Worm (Caenorhabditis elegans) whole organism, L3 larva: ENCODE measurements around the gene ccar-1.
A peak's percentile ranks its signal among the peaks of the same experiment; 100 is the strongest.

Experiments
- ZK546.5 ChIP-seq: sonication (generic microtip); optimal IDR thresholded peaks from 2 replicates; lab custom pipeline; 2017; ENCODE audit warnings: missing biosample characterization, missing genetic modification characterization
- aly-2 ChIP-seq: fragments of 150-350 bp; optimal IDR thresholded peaks from 2 replicates; lab custom pipeline; 2014; ENCODE audit warnings: missing biosample characterization, missing genetic modification characterization
- ama-1 ChIP-seq: fragments of 150-350 bp; optimal IDR thresholded peaks from 2 replicates; lab custom pipeline; 2018
- ceh-16 ChIP-seq: sonication (generic microtip); optimal IDR thresholded peaks from 2 replicates; lab custom pipeline; 2017; ENCODE audit warnings: missing biosample characterization, missing genetic modification characterization
- ceh-28 ChIP-seq: fragments of 150-350 bp; optimal IDR thresholded peaks from 2 replicates; lab custom pipeline; 2014; ENCODE audit warnings: missing biosample characterization, missing genetic modification reagents, missing genetic modification characterization
- ceh-9 ChIP-seq: sonication (generic microtip); optimal IDR thresholded peaks from 2 replicates; lab custom pipeline; 2018; ENCODE audit warnings: missing biosample characterization, missing genetic modification characterization
- egl-27 ChIP-seq: sonication (generic microtip); optimal IDR thresholded peaks from 4 replicates; lab custom pipeline; 2017; ENCODE audit warnings: missing biosample characterization, missing genetic modification reagents, missing genetic modification characterization
- elt-1 ChIP-seq: fragments of 150-350 bp; optimal IDR thresholded peaks from 2 replicates; lab custom pipeline; 2014; ENCODE audit warnings: missing biosample characterization, missing genetic modification characterization
- elt-2 ChIP-seq: sonication (generic microtip); optimal IDR thresholded peaks from 2 replicates; lab custom pipeline; 2016; ENCODE audit warnings: missing genetic modification reagents, mild to moderate bottlenecking, missing genetic modification characterization, missing compliant biosample characterization
- eor-1 ChIP-seq, 2 experiments: fragments of 150-350 bp; optimal IDR thresholded peaks; 2 replicates each; lab custom pipeline; 2014 to 2018; ENCODE audit warnings: missing biosample characterization in 2 of 2, missing genetic modification characterization in 2 of 2
- fkh-2 ChIP-seq: fragments of 150-350 bp; optimal IDR thresholded peaks from 2 replicates; lab custom pipeline; 2014; ENCODE audit warnings: missing biosample characterization, missing genetic modification reagents, missing genetic modification characterization
- hmg-11 ChIP-seq: sonication (generic microtip); optimal IDR thresholded peaks from 2 replicates; lab custom pipeline; 2016; ENCODE audit warnings: missing genetic modification characterization, missing compliant biosample characterization
- jun-1 ChIP-seq: fragments of 150-350 bp; optimal IDR thresholded peaks from 2 replicates; lab custom pipeline; 2014; ENCODE audit warnings: missing biosample characterization, missing genetic modification reagents, missing genetic modification characterization
- lin-15B ChIP-seq: fragments of 150-350 bp; optimal IDR thresholded peaks from 2 replicates; lab custom pipeline; 2014; ENCODE audit warnings: missing biosample characterization, missing genetic modification characterization
- lsy-12 ChIP-seq: sonication (generic microtip); optimal IDR thresholded peaks from 2 replicates; lab custom pipeline; 2016; ENCODE audit warnings: mild to moderate bottlenecking, missing genetic modification characterization, missing compliant biosample characterization
- mdl-1 ChIP-seq: fragments of 150-350 bp; optimal IDR thresholded peaks from 2 replicates; lab custom pipeline; 2014; ENCODE audit warnings: missing biosample characterization, missing genetic modification characterization
- nhr-11 ChIP-seq: fragments of 150-350 bp; optimal IDR thresholded peaks from 2 replicates; lab custom pipeline; 2014; ENCODE audit warnings: missing biosample characterization, missing genetic modification characterization
- nhr-12 ChIP-seq: fragments of 150-350 bp; optimal IDR thresholded peaks from 2 replicates; lab custom pipeline; 2014; ENCODE audit warnings: missing biosample characterization, missing genetic modification characterization
- nhr-23 ChIP-seq: fragments of 150-350 bp; optimal IDR thresholded peaks from 2 replicates; lab custom pipeline; 2014; ENCODE audit warnings: missing biosample characterization, missing genetic modification reagents, missing genetic modification characterization
- nhr-25 ChIP-seq: sonication (generic microtip); optimal IDR thresholded peaks from 2 replicates; lab custom pipeline; 2017; ENCODE audit warnings: missing biosample characterization, missing genetic modification characterization
- nhr-28 ChIP-seq: fragments of 150-350 bp; optimal IDR thresholded peaks from 2 replicates; lab custom pipeline; 2014; ENCODE audit warnings: missing biosample characterization, missing genetic modification characterization
- nhr-43 ChIP-seq: sonication (generic microtip); optimal IDR thresholded peaks from 2 replicates; lab custom pipeline; 2016; ENCODE audit warnings: mild to moderate bottlenecking, missing genetic modification characterization, missing compliant biosample characterization; ENCODE audit not compliant: poor library complexity, severe bottlenecking
- nhr-67 ChIP-seq: fragments of 150-350 bp; optimal IDR thresholded peaks from 2 replicates; lab custom pipeline; 2014; ENCODE audit warnings: missing biosample characterization, missing genetic modification characterization
- pha-4 ChIP-seq: fragments of 150-350 bp; optimal IDR thresholded peaks from 2 replicates; lab custom pipeline; 2014; ENCODE audit warnings: missing biosample characterization, missing genetic modification reagents, missing genetic modification characterization
- pqm-1 ChIP-seq: fragments of 150-350 bp; optimal IDR thresholded peaks from 2 replicates; lab custom pipeline; 2017; ENCODE audit warnings: missing biosample characterization, missing genetic modification characterization, inconsistent platforms
- sea-2 ChIP-seq: fragments of 150-350 bp; sonication (generic microtip); optimal IDR thresholded peaks from 4 replicates; lab custom pipeline; 2014; ENCODE audit warnings: missing biosample characterization, missing genetic modification reagents, missing genetic modification characterization
- skn-1 ChIP-seq: fragments of 150-350 bp; optimal IDR thresholded peaks from 2 replicates; lab custom pipeline; 2014; ENCODE audit warnings: missing biosample characterization, missing genetic modification characterization
- unc-39 ChIP-seq: sonication (generic microtip); optimal IDR thresholded peaks from 4 replicates; lab custom pipeline; 2017; ENCODE audit warnings: missing biosample characterization, missing genetic modification characterization
- unc-62 ChIP-seq: fragments of 150-350 bp; sonication (generic microtip); optimal IDR thresholded peaks from 4 replicates; lab custom pipeline; 2014; ENCODE audit warnings: missing biosample characterization, missing genetic modification reagents, missing genetic modification characterization
- zag-1 ChIP-seq: fragments of 150-350 bp; optimal IDR thresholded peaks from 2 replicates; lab custom pipeline; 2014; ENCODE audit warnings: missing biosample characterization, missing genetic modification characterization
- ztf-11 ChIP-seq: fragments of 150-350 bp; optimal IDR thresholded peaks from 2 replicates; lab custom pipeline; 2014; ENCODE audit warnings: missing biosample characterization, missing genetic modification characterization
- ztf-4 ChIP-seq: fragments of 150-350 bp; optimal IDR thresholded peaks from 2 replicates; lab custom pipeline; 2014; ENCODE audit warnings: missing biosample characterization, missing genetic modification characterization

Gene ccar-1

DNA sequence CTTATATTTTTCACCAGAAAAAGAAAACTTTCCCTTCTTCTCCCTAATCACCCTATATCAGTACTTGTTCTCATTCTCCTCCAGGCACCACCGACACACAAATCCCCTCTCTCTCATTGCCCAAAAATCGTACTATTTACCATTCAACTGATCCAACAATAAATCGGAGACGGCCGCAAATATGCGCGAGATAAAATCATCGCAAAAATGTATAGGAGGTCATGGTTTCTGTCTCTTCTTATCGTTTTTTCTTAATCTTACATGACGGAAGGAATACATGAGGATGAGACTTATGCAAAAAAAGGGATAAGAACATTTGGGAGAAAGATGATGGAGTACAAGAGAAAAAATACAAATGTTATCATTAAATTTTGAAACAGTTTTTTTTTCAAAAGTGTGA lies 15.0 kb downstream of the ccar-1 start:
- TF ChIP-seq ceh-28 (tag; lab: Kevin White, UChicago) (no peak), nhr-23 (tag; lab: Kevin White, UChicago) (peak; percentile 78), nhr-28 (tag; lab: Kevin White, UChicago) (no peak), ceh-9 (no peak), nhr-67 (tag; lab: Kevin White, UChicago) (no peak), hmg-11 (no peak), elt-1 (tag; lab: Kevin White, UChicago) (peak; percentile 59), mdl-1 (no peak), jun-1 (tag; lab: Kevin White, UChicago) (no peak), nhr-11 (tag; lab: Kevin White, UChicago) (no peak), ztf-11 (no peak), sea-2 (no peak)
- TF ChIP-seq, all 47 proteins: peak for 2

DNA sequence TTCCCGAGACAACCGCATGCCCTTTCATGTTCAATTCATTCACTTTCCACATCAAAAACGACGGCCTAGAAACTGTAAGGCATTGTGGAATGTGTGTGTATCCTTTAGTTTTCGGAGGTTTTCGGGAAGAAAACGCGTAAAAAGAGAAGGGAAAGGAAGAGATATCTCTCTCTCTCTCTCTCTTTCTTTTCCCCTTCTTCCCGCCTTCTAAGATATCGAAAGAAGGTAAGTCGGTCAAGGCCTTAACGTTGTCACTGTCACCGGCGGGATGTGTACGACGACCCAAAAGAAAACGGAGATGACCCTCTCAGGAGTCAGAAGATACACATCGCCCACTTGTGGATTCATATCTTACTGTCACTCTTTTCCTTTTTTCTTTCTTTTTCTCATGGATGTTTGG lies 18.4 kb downstream of the ccar-1 start:
- TF ChIP-seq nhr-23 (tag; lab: Kevin White, UChicago) = peak; percentile 94
- TF ChIP-seq nhr-25 (tag; lab: Kevin White, UChicago) = peak; percentile 68
- TF ChIP-seq aly-2 (tag; lab: Kevin White, UChicago) = no peak

DNA sequence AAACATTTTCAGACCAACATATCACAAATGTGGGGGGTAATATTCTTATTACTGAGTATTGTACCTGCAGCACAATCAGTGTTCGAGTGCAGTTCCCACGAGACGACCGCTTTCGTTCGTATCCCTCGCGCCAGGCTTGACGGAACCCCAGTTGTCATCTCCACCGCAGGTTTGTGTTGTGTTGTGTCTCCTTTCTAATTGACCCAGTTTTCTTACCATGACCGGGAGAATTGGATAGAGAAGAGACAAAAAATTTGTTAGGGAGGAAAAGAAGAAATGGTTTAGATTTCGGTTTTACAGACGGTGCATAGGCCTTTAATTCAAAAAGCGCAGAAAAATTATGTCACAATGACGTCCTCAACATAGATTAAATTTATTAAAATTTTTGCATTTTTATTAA lies 19.9 kb downstream of the ccar-1 start, which contains the start of gene noah-2:
TSS of gene noah-2 (plus strand) at position 13 of the 400 bp plus-strand sequence.
- TF ChIP-seq aly-2 (tag; lab: Kevin White, UChicago) (no peak), zag-1 (tag; lab: Kevin White, UChicago) (no peak), nhr-67 (tag; lab: Kevin White, UChicago) (no peak), lin-15B (tag; lab: Kevin White, UChicago) (no peak), hmg-11 (no peak), egl-27 (tag; lab: Kevin White, UChicago) (no peak), ama-1 (lab: Kevin White, UChicago) (peak; percentile 15), fkh-2 (tag; lab: Kevin White, UChicago) (no peak), ztf-4 (no peak), nhr-43 (tag; lab: Kevin White, UChicago) (peak; percentile 1), nhr-23 (tag; lab: Kevin White, UChicago) (peak; percentile 66)

DNA sequence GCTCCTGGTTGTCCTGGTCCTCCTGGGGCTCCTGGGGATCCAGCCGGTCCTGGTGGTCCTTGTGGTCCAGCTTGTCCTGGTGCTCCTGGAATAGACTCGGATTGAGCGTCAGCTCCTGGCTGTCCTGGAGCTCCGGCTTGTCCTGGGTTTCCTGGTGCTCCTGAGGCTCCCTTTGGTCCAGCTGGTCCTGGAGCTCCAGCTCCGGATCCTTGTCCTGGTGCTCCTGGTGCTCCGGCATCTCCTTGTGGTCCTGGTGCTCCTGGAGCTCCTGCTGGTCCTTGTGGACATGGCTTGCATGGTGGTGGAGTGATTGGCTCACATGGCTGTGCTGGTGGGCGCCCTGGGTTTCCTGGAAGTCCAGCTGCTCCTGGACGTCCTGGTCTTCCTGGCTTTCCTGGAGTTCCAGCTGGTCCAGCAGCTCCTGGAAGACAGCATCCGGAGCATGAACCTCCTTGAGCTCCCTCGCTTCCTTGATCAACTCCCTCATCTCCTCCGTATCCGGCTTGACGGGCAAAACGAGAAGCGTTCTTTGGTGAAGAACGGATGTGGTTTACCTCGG lies 27.3 kb downstream of the ccar-1 start:
- no peak for TF ChIP-seq unc-62
- TF ChIP-seq fkh-2 (tag; lab: Kevin White, UChicago) = no peak
- TF ChIP-seq ama-1 (lab: Kevin White, UChicago) = no peak
- no peak for TF ChIP-seq ztf-11
- no peak for TF ChIP-seq nhr-23 (tag; lab: Kevin White, UChicago)
- no peak for TF ChIP-seq elt-1 (tag; lab: Kevin White, UChicago)
- no peak for TF ChIP-seq mdl-1
- TF ChIP-seq nhr-28 (tag; lab: Kevin White, UChicago) = no peak
- no peak for TF ChIP-seq nhr-43 (tag; lab: Kevin White, UChicago)
- TF ChIP-seq nhr-12 (tag; lab: Kevin White, UChicago) = no peak
- TF ChIP-seq unc-39 (tag; lab: Kevin White, UChicago) = no peak
- TF ChIP-seq pqm-1 (tag; lab: Kevin White, UChicago) = no peak
- no peak for TF ChIP-seq hmg-11
- no peak for TF ChIP-seq pha-4 (tag; lab: Kevin White, UChicago)
- TF ChIP-seq, all 47 proteins: peak for 0

DNA sequence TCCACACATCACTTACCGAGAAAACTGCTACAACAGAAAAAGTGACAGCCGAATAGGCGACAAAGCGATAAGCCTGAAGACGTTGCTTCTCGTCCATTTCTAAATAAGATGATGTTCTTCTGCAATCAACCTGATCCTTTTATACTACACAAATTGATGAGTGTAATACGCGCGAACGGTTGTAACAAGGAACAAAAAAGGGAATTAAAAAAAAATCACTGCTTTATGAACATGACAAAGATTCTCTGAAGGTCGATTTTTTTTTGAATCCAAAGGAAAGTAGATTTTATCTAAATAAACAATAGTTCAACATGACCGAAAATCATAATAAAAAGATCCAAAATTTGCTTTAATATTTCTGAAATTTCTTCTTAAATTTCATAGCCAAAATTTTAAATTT lies 27.9 kb downstream of the ccar-1 start, which contains the start of gene col-133:
TSS of gene col-133 (minus strand) at position 101 of the 400 bp plus-strand sequence.
- no peak for TF ChIP-seq ztf-4
- TF ChIP-seq nhr-25 (tag; lab: Kevin White, UChicago) = peak; percentile 12

DNA sequence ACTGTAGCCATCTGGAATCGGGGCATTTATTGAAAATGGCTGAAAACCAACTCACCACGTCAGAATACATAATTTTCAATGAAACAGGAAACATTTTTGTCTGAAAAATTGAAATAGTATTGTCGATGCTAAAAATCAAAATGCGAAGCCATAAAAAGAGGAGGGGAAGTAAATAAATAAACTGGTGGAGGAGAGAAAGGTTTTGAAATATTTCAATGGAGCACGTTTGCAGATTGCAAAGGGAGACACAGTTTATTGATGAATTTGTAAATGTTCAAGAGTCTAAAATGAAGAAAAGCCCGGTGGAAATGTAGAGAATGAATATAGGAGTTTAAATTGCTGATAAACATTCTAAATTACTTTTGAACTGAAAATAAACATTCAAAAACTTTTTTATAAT lies 31.7 kb downstream of the ccar-1 start, which contains the start of gene F52B11.5:
TSS of gene F52B11.5 (minus strand) at position 178 of the 400 bp plus-strand sequence.
- TF ChIP-seq elt-2 (tag; lab: Kevin White, UChicago) (peak; percentile 11), ceh-16 (tag; lab: Kevin White, UChicago) (no peak), eor-1 (tag; optimal IDR thresholded peaks at IDR 0.05; lab: Kevin White, UChicago) (no peak), elt-1 (tag; lab: Kevin White, UChicago) (no peak), nhr-12 (tag; lab: Kevin White, UChicago) (no peak), fkh-2 (tag; lab: Kevin White, UChicago) (no peak), ZK546.5 (tag; lab: Kevin White, UChicago) (no peak), lsy-12 (no peak), mdl-1 (no peak), pha-4 (tag; lab: Kevin White, UChicago) (peak; percentile 91), skn-1 (tag; lab: Kevin White, UChicago) (peak; percentile 3), unc-62 (no peak), nhr-11 (tag; lab: Kevin White, UChicago) (no peak), nhr-25 (tag; lab: Kevin White, UChicago) (no peak), nhr-23 (tag; lab: Kevin White, UChicago) (no peak), pqm-1 (tag; lab: Kevin White, UChicago) (peak; percentile 8)
- TF ChIP-seq, all 47 proteins: peak for 4
